Worm (Caenorhabditis elegans): ENCODE measurements around the gene F55G11.2.

ce11 chrIV:12948470-12948869 lies 20.6 kb downstream of the F55G11.2 start, which contains the start of gene F55G11.10:
- TF ChIP-seq hmbx-1 (tag; optimal IDR thresholded peaks at IDR 0.05) = no peak
- TF ChIP-seq sea-1 (GFP tag; conservative IDR thresholded peaks at IDR 0.05) = no peak
- no peak for TF ChIP-seq ama-1 (optimal IDR thresholded peaks at IDR 0.05)
- TF ChIP-seq flt-1 (GFP tag; IDR thresholded peaks at IDR 0.05) = no peak
- no peak for TF ChIP-seq ets-7 (tag; optimal IDR thresholded peaks at IDR 0.05)
- no peak for TF ChIP-seq ceh-36 (tag; optimal IDR thresholded peaks at IDR 0.05)

Measured in whole organism, early embryonic.